Fruit fly (Drosophila melanogaster): ENCODE data around the gene CG32719.

The CG32719 gene

DNA sequence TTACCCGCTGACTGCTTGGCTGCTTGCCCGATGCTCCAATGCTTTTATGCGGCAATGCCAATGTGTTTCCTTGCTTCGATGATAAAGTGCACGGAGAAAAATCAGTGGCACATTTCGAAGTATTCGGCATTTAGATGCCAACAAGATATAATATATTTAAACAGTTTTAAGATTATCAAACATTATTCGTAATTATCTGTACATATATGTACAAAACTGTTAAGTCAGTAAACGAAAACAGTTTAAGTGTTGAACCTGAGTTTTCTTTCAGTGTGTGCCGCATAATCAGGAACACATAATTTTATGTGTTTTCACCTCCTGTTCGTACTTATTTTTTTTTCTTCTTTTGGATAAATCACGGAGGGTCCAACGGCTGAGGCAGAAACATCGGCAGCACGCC lies 8.5 kb upstream of the CG32719 start:
- TF ChIP-seq Crg-1 (GFP tag; optimal IDR thresholded peaks at IDR 0.05) (no peak), CG5204 (GFP tag; optimal IDR thresholded peaks at IDR 0.05) (no peak), CG7045 (GFP tag; optimal IDR thresholded peaks at IDR 0.05) (no peak), tj (GFP tag; optimal IDR thresholded peaks at IDR 0.05) (no peak), Mnt (GFP tag; optimal IDR thresholded peaks at IDR 0.05) (no peak), Hr96 (GFP tag; optimal IDR thresholded peaks at IDR 0.05) (no peak), CG1620 (GFP tag; optimal IDR thresholded peaks at IDR 0.05) (no peak), CG11617 (GFP tag; optimal IDR thresholded peaks at IDR 0.05) (no peak)

DNA sequence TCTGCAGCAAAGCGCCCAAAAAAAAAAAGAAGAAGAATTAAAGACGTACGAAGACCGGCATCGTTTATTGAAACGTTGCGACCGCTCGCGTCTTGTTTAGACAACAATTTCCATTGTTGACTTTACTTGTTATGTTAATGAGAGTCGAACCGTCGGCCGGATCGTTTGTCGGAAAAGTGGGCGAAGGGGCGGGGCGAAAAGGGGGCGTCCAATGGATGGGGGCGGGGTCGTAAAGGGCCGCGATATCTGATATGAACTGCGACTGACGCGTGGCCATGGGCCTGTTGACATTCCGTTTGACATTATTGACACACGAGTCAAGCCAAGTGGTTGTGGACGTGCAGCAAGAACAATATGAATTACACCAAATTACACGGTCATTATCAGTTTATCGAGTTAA lies 5.7 kb upstream of the CG32719 start:
- TF ChIP-seq CG11617 (GFP tag; optimal IDR thresholded peaks at IDR 0.05): no peak

DNA sequence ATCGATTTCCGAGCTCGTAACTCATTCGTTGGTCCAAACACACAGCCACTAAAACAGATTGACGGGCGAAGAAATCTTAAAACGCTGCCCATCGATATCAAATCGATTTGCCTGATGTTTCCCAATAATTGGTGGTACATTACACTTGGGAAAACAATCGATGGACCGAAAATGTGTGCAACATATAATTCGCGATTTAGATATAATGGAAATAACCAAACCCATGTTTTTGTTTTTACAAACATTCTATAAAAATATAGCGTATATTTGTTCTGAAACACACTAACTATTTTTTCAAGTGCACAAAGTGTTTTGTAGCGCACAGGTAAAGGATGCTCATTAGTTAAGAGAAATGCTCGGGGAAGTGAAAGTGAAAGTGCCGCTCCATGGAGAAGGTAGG lies 4.3 kb upstream of the CG32719 start:
- TF ChIP-seq CG5204 (GFP tag; optimal IDR thresholded peaks at IDR 0.05): no peak
- no peak for TF ChIP-seq CG12768 (GFP tag; optimal IDR thresholded peaks at IDR 0.05)

DNA sequence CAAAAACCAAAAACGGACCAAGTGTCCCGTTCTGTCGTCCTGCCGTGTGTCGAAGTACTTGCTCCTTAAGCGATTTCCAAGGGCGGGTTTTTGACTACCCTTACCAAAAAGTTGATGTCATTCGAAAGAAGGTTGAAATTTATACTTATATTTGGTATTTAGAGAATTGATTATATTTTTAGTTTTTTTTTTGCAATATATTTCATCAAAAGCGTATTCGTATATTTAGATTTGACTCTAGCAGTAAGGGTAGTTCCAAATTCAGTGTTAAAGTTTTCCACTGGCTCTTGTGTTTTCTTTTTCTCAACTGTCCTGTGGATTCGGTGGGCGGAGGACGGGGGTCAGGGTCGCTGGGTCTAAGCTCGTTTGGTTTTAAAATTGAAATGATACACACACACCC lies 2.9 kb upstream of the CG32719 start:
- no peak for TF ChIP-seq CG33017 (tag; optimal IDR thresholded peaks at IDR 0.05)
- TF ChIP-seq CG7101 (tag; optimal IDR thresholded peaks at IDR 0.05): no peak
- no peak for TF ChIP-seq CG14711 (tag; optimal IDR thresholded peaks at IDR 0.05)
- TF ChIP-seq Hr96 (GFP tag; optimal IDR thresholded peaks at IDR 0.05): no peak
- TF ChIP-seq bab1 (GFP tag; optimal IDR thresholded peaks at IDR 0.05): no peak
- no peak for TF ChIP-seq tj (GFP tag; optimal IDR thresholded peaks at IDR 0.05)
- TF ChIP-seq CG11617 (GFP tag; optimal IDR thresholded peaks at IDR 0.05): no peak
- no peak for TF ChIP-seq cic (GFP tag; optimal IDR thresholded peaks at IDR 0.05)
- no peak for TF ChIP-seq toe (GFP tag; optimal IDR thresholded peaks at IDR 0.05)
- no peak for TF ChIP-seq CG12768 (GFP tag; optimal IDR thresholded peaks at IDR 0.05)
- TF ChIP-seq CG1620 (GFP tag; optimal IDR thresholded peaks at IDR 0.05): no peak
- no peak for TF ChIP-seq Crg-1 (GFP tag; optimal IDR thresholded peaks at IDR 0.05)

DNA sequence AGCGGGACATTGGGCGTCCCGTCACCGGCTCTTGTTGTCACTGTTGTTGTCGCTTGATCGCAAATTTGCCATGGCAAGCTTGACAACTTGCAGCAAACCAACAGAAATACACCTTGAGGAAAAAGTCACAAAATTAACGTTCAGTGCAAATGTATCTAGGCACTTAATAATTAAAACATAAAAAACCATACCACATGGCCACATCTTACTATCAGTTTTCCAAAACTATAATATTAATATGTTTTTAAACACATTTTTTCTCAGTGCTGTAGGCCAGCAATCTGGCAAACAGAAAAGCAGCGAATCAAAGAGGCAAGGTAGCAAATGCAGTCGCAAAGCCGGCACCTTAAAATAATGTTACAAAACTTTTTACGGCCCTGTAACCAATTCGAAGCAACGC lies 1.4 kb downstream of the CG32719 start:
- TF ChIP-seq Clk (GFP tag; optimal IDR thresholded peaks at IDR 0.05): no peak
- no peak for TF ChIP-seq kay (GFP tag; ENCODE audit: borderline replicate concordance)
- no peak for TF ChIP-seq pad (GFP tag; optimal IDR thresholded peaks at IDR 0.05)
- no peak for TF ChIP-seq CG7045 (GFP tag; optimal IDR thresholded peaks at IDR 0.05)
- TF ChIP-seq CG14711 (tag; optimal IDR thresholded peaks at IDR 0.05): no peak
- no peak for TF ChIP-seq CG12768 (GFP tag; optimal IDR thresholded peaks at IDR 0.05)
- TF ChIP-seq cnc (optimal IDR thresholded peaks at IDR 0.05): no peak
- TF ChIP-seq ovo (GFP tag; optimal IDR thresholded peaks at IDR 0.05): no peak
- TF ChIP-seq bab1 (GFP tag; optimal IDR thresholded peaks at IDR 0.05): no peak
- no peak for TF ChIP-seq CG1620 (GFP tag; optimal IDR thresholded peaks at IDR 0.05)
- no peak for TF ChIP-seq Crg-1 (GFP tag; optimal IDR thresholded peaks at IDR 0.05)
- TF ChIP-seq CG5204 (GFP tag; optimal IDR thresholded peaks at IDR 0.05): no peak
- TF ChIP-seq toe (GFP tag; optimal IDR thresholded peaks at IDR 0.05): no peak
- no peak for TF ChIP-seq CG33017 (tag; optimal IDR thresholded peaks at IDR 0.05)
- TF ChIP-seq CG11617 (GFP tag; optimal IDR thresholded peaks at IDR 0.05): no peak
- TF ChIP-seq CG7101 (tag; optimal IDR thresholded peaks at IDR 0.05): no peak
- TF ChIP-seq Mnt (GFP tag; optimal IDR thresholded peaks at IDR 0.05): no peak
- no peak for TF ChIP-seq tj (GFP tag; optimal IDR thresholded peaks at IDR 0.05)
- TF ChIP-seq cic (GFP tag; optimal IDR thresholded peaks at IDR 0.05): no peak
- no peak for TF ChIP-seq Hr96 (GFP tag; optimal IDR thresholded peaks at IDR 0.05)

DNA sequence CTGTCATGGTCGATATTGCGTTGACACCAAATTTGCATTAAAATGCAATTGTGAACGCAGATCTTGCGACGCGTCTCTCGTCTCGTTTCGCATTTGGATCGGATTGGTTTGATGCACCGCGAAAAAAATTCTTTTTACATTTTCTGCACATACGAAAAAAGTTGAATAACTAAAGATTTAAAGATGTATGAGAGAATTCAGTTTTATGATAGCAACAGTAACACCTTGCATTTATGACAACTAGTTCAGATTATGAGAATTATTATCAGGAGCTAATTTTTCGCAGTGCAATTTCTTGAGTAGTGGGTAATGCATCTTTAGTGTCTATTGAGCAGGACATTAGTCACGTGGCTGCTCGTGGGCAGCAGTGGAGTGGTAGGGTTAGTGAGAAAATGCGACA lies 3.9 kb downstream of the CG32719 start:
- TF ChIP-seq CG7045 (GFP tag; optimal IDR thresholded peaks at IDR 0.05) (no peak), tj (GFP tag; optimal IDR thresholded peaks at IDR 0.05) (no peak), kay (GFP tag; ENCODE audit: borderline replicate concordance) (no peak), bab1 (GFP tag; optimal IDR thresholded peaks at IDR 0.05) (no peak), CG11617 (GFP tag; optimal IDR thresholded peaks at IDR 0.05) (no peak), CG14711 (tag; optimal IDR thresholded peaks at IDR 0.05) (no peak), CG1620 (GFP tag; optimal IDR thresholded peaks at IDR 0.05) (no peak), Crg-1 (GFP tag; optimal IDR thresholded peaks at IDR 0.05) (no peak), toe (GFP tag; optimal IDR thresholded peaks at IDR 0.05) (no peak), cic (GFP tag; optimal IDR thresholded peaks at IDR 0.05) (no peak)

DNA sequence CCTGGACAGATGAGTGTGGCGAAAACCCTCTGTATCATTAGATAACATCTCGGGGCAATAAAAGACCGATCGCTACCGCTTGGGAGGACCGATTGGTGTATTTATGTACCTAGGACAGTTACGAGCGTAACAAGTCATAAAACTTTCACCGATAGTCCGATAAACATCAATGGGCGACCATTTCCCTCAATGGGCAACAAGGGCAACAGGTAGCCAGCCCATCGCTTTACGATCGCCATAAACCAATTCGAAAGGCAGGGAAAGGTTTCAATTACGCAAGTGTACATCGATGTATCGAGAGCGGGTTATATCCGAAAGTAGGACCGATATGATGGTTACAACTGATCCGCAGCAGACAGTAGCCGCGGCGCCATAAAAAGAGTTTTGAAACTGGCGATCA lies 5.3 kb downstream of the CG32719 start:
- no peak for TF ChIP-seq cic (GFP tag; optimal IDR thresholded peaks at IDR 0.05)
- TF ChIP-seq CG1620 (GFP tag; optimal IDR thresholded peaks at IDR 0.05): no peak
- TF ChIP-seq Clk (GFP tag; optimal IDR thresholded peaks at IDR 0.05): no peak
- TF ChIP-seq CG14711 (tag; optimal IDR thresholded peaks at IDR 0.05): no peak
- TF ChIP-seq CG33017 (tag; optimal IDR thresholded peaks at IDR 0.05): no peak
- TF ChIP-seq CG5204 (GFP tag; optimal IDR thresholded peaks at IDR 0.05): no peak
- TF ChIP-seq CG7045 (GFP tag; optimal IDR thresholded peaks at IDR 0.05): no peak
- TF ChIP-seq Mnt (GFP tag; optimal IDR thresholded peaks at IDR 0.05): no peak
- no peak for TF ChIP-seq CG11617 (GFP tag; optimal IDR thresholded peaks at IDR 0.05)
- no peak for TF ChIP-seq Crg-1 (GFP tag; optimal IDR thresholded peaks at IDR 0.05)
- no peak for TF ChIP-seq CG12768 (GFP tag; optimal IDR thresholded peaks at IDR 0.05)
- no peak for TF ChIP-seq tj (GFP tag; optimal IDR thresholded peaks at IDR 0.05)
- TF ChIP-seq toe (GFP tag; optimal IDR thresholded peaks at IDR 0.05): no peak
- no peak for TF ChIP-seq ovo (GFP tag; optimal IDR thresholded peaks at IDR 0.05)

DNA sequence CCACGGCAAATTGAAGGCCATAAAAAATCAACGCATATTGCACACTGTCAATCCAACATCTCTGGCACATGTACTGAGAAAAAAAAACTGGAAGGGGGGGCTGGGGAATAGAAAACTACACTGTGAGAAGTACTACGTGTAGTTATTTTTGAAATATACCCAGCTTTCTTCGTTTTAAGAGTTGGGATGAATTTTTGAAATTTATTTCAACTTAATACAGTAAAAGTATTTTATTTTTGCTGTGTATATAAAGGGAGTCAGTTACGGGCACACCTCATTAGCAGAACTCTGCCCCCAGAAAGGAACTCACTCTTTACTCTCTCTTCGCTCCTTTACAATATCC lies 6.4 kb downstream of the CG32719 start:
- no peak for TF ChIP-seq CG7045 (GFP tag; optimal IDR thresholded peaks at IDR 0.05)
- TF ChIP-seq CG33017 (tag; optimal IDR thresholded peaks at IDR 0.05): no peak
- no peak for TF ChIP-seq CG7101 (tag; optimal IDR thresholded peaks at IDR 0.05)
- TF ChIP-seq bab1 (GFP tag; optimal IDR thresholded peaks at IDR 0.05): no peak
- no peak for TF ChIP-seq tj (GFP tag; optimal IDR thresholded peaks at IDR 0.05)
- TF ChIP-seq ovo (GFP tag; optimal IDR thresholded peaks at IDR 0.05): no peak
- TF ChIP-seq toe (GFP tag; optimal IDR thresholded peaks at IDR 0.05): no peak
- no peak for TF ChIP-seq Crg-1 (GFP tag; optimal IDR thresholded peaks at IDR 0.05)
- TF ChIP-seq CG5204 (GFP tag; optimal IDR thresholded peaks at IDR 0.05): no peak
- no peak for TF ChIP-seq CG14711 (tag; optimal IDR thresholded peaks at IDR 0.05)
- no peak for TF ChIP-seq Clk (GFP tag; optimal IDR thresholded peaks at IDR 0.05)
- no peak for TF ChIP-seq CG1620 (GFP tag; optimal IDR thresholded peaks at IDR 0.05)
- no peak for TF ChIP-seq Hr96 (GFP tag; optimal IDR thresholded peaks at IDR 0.05)
- no peak for TF ChIP-seq cnc (optimal IDR thresholded peaks at IDR 0.05)
- no peak for TF ChIP-seq Mnt (GFP tag; optimal IDR thresholded peaks at IDR 0.05)
- no peak for TF ChIP-seq kay (GFP tag; ENCODE audit: borderline replicate concordance)
- no peak for TF ChIP-seq CG12768 (GFP tag; optimal IDR thresholded peaks at IDR 0.05)
- no peak for TF ChIP-seq pad (GFP tag; optimal IDR thresholded peaks at IDR 0.05)
- TF ChIP-seq cic (GFP tag; optimal IDR thresholded peaks at IDR 0.05): no peak

All from whole organism, adult.